Worm (Caenorhabditis elegans): ENCODE data around the gene C18D11.10.

C18D11.10 gene

DNA sequence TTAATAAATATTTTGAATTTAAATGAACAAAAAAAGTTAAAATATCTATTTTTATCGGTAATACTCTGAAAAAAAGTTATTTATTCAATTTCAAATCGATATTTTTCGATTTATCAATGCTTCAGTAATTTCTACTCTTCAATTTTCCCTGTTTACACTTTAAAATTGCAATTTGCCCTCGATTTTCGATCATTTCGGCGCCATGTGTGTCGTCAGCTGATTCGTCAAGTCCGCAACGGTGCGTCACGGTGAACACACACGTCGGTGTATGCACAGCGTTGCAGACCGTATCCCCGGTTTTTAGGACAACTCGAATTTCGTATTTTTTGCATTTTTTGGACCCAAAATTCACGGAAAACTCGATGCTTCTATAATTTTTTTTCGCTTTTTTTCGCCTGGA is 15.7 kb downstream of the C18D11.10 start, which contains the start of gene C18D11.3 (continued):
- TF ChIP-seq pha-4 (tag; optimal IDR thresholded peaks at IDR 0.05): peak; percentile 64
- TF ChIP-seq nfyb-1 (GFP tag; IDR thresholded peaks at IDR 0.05): peak; percentile 80
- peak; percentile 63; the same call in 1 of the 2 replicates for TF ChIP-seq let-526 (GFP tag; IDR thresholded peaks at IDR 0.05)
- peak; percentile 51 for TF ChIP-seq F33H1.4 (GFP tag; IDR thresholded peaks at IDR 0.05)

DNA sequence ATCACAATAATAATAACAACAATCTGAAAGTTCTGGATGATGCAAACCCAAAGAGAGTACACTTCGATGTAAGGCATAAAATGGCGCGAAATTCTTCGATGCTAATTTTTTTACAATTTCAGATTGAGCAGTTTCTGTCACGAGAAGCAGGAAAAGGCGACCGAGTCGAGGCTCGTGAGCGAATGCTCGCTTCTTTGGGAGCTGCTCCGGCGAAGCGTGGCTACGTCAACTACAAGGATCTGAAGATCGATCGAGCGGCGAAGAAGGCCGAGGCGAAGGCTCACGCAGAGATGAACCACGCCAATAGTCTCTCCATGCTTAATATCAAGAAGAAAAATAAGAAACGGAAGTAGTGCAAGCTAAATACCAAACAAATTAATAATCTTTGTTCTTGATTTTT is 16.6 kb downstream of the C18D11.10 start:
- TF ChIP-seq zfh-2 (GFP tag; conservative IDR thresholded peaks at IDR 0.05): peak; percentile 59
- TF ChIP-seq mel-28 (tag; optimal IDR thresholded peaks at IDR 0.05; ENCODE audit: borderline replicate concordance): no peak
- no peak for TF ChIP-seq Y67H2A.10 (GFP tag; conservative IDR thresholded peaks at IDR 0.05)
- TF ChIP-seq F49E8.2 (tag; optimal IDR thresholded peaks at IDR 0.05; ENCODE audit: insufficient read depth): no peak
- TF ChIP-seq athp-1 (tag; optimal IDR thresholded peaks at IDR 0.05): no peak
- no peak for TF ChIP-seq snpc-1.1 (tag; optimal IDR thresholded peaks at IDR 0.05; ENCODE audit: insufficient read depth)

DNA sequence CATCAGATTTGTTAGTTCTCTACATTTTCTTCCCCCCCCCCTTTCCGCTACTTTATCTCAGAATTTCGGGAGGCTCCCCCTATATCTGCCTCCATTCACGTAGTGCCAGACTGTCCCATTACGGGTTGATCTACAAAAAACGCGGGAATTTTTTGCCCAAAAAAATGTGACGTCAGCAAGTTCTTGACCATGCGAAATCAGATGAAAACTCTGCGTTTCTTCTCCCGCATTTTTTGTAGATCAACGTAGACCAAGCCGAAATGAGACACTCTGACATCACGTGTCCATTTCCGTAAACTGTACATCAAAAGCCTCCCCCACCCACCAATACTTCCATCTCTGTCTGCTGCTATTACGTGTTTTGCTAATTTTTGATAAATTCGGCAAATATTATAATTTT is 17.1 kb downstream of the C18D11.10 start:
- TF ChIP-seq gei-17 (GFP tag; optimal IDR thresholded peaks at IDR 0.05) (no peak), ztf-3 (GFP tag; optimal IDR thresholded peaks at IDR 0.05) (no peak), mcd-1 (GFP tag; IDR thresholded peaks at IDR 0.05) (peak; percentile 24; the same call in 1 of the 2 replicates), mel-28 (tag; optimal IDR thresholded peaks at IDR 0.05; ENCODE audit: borderline replicate concordance) (no peak), madf-6 (GFP tag; IDR thresholded peaks at IDR 0.05) (peak; percentile 62), Y56A3A.18 (GFP tag; IDR thresholded peaks at IDR 0.05) (no peak), dox-1 (GFP tag; IDR thresholded peaks at IDR 0.05) (peak; percentile 30; the same call in 1 of the 2 replicates), hsf-1 (GFP tag; IDR thresholded peaks at IDR 0.05) (peak; percentile 35; the same call in 1 of the 2 replicates), lin-26 (GFP tag; IDR thresholded peaks at IDR 0.05) (0 out of 2 replicates have a peak, but pooled peaks have one; percentile 53), B0336.3 (GFP tag; IDR thresholded peaks at IDR 0.05) (0 out of 2 replicates have a peak, but pooled peaks have one; percentile 17), die-1 (tag; optimal IDR thresholded peaks at IDR 0.05) (peak; percentile 12)

DNA sequence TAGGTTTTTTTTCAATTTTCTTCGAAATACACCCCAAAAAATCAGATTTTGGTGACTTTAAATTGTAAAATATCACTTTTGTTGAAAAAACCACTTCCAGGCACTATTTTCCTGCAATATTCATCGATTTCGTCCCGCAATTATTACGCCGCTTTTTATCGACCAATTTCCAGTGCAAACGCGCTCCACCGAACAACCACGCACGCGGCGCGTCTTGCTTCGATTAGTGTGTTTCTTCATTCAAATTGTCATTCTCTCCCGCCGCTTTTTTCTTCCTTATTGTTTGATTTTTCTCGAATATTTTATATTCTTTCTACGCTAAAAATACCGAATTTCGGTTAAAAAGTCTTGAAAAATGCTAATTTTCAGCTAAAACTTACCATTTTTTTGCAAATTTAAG is 18.1 kb downstream of the C18D11.10 start:
- TF ChIP-seq hsf-1 (GFP tag; IDR thresholded peaks at IDR 0.05) (peak; percentile 64; the same call in 1 of the 2 replicates), attf-5 (GFP tag; optimal IDR thresholded peaks at IDR 0.05) (peak; percentile 76), ztf-18 (tag; optimal IDR thresholded peaks at IDR 0.05) (no peak), snpc-4 (GFP tag; optimal IDR thresholded peaks at IDR 0.05) (no peak), snpc-4 (tag; optimal IDR thresholded peaks at IDR 0.05) (peak in 2 of 4 experiments; percentile 22 to 67), ceh-100 (GFP tag; IDR thresholded peaks at IDR 0.05) (peak; percentile 70), lin-40 (tag; optimal IDR thresholded peaks at IDR 0.05) (peak; percentile 14), dpl-1 (GFP tag; optimal IDR thresholded peaks at IDR 0.05) (peak; percentile 8), unc-62 (GFP tag; optimal IDR thresholded peaks at IDR 0.05) (no peak), lsl-1 (GFP tag; optimal IDR thresholded peaks at IDR 0.05) (peak; percentile 15), madf-6 (GFP tag; IDR thresholded peaks at IDR 0.05) (peak; percentile 53; the same call in 1 of the 2 replicates), egrh-3 (GFP tag; IDR thresholded peaks at IDR 0.05) (no peak), cebp-1 (GFP tag; IDR thresholded peaks at IDR 0.05) (no peak; the same call in 1 of the 2 replicates), cebp-1 (tag; optimal IDR thresholded peaks at IDR 0.05) (peak; percentile 70), nhr-80 (tag; optimal IDR thresholded peaks at IDR 0.05) (peak; percentile 56), xnd-1 (tag; optimal IDR thresholded peaks at IDR 0.05) (no peak), dox-1 (GFP tag; IDR thresholded peaks at IDR 0.05) (peak; percentile 50; the same call in 1 of the 2 replicates), hlh-12 (tag; optimal IDR thresholded peaks at IDR 0.05) (no peak), F49E8.2 (tag; optimal IDR thresholded peaks at IDR 0.05; ENCODE audit: insufficient read depth) (no peak), nhr-90 (tag; optimal IDR thresholded peaks at IDR 0.05) (no peak), hmg-20 (GFP tag; IDR thresholded peaks at IDR 0.05) (no peak), unc-130 (GFP tag; optimal IDR thresholded peaks at IDR 0.05) (no peak), rcor-1 (GFP tag; IDR thresholded peaks at IDR 0.05) (peak; percentile 40; the same call in 1 of the 2 replicates), ekl-4 (GFP tag; IDR thresholded peaks at IDR 0.05) (no peak), ztf-3 (GFP tag; optimal IDR thresholded peaks at IDR 0.05) (no peak), F22D6.2 (tag; optimal IDR thresholded peaks at IDR 0.05) (no peak), lir-1 (GFP tag; conservative IDR thresholded peaks at IDR 0.05) (no peak), efl-1 (GFP tag; optimal IDR thresholded peaks at IDR 0.05) (peak; percentile 63), mcd-1 (GFP tag; IDR thresholded peaks at IDR 0.05) (peak; percentile 91)
